Worm (Caenorhabditis elegans): ENCODE data around the gene mac-1.

Gene mac-1

DNA sequence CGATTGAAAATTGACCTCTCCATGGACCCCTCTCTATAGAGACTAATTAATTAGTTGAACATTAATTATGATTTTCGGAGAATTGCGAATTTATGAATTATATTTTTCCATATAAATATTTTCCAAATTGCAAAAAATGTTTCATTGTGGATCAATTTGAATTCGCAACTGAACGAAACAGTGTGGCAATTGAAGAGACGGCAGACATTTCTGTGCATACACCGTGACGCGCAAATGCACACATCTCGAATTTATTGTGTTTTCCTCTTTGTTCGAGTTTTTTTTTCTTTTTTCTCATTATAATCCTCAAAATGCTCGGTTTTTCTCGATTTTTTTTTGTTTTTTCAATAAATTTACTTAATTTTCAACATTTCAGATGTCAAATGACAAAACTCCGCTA, 48.5 kb upstream of the mac-1 start, which contains the start of gene Y48C3A.20 (continued):
- TF ChIP-seq saeg-2 (GFP tag; IDR thresholded peaks at IDR 0.05) (no peak), lin-1 (GFP tag; IDR thresholded peaks at IDR 0.05) (no peak), nhr-25 (tag; optimal IDR thresholded peaks at IDR 0.05; ENCODE audit: borderline replicate concordance, insufficient read depth) (no peak)

DNA sequence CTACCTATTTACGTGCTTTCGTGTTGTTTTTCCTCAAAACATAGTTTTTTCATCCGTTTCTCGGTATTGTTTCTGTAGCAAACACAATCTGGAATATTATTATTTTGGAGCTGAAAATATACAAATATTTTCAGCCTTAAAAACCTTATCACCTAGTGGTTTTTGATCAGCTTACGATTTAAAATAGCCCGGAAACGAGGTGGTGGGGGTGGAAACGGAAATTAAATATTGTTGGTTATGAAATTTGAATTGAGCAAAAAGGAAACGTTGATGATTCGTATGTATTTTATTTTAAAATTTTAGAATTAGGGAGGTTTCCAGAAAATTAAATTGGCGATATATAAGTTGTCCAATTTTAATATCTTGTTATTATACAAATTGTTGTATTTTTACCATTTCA, 47.1 kb upstream of the mac-1 start:
- TF ChIP-seq unc-62 (GFP tag; optimal IDR thresholded peaks at IDR 0.05 in 1 of 2) = peak in 1 of 2 experiments; percentile 91
- no peak for TF ChIP-seq unc-62 (tag; optimal IDR thresholded peaks at IDR 0.05)
- no peak for TF ChIP-seq nhr-48 (tag; optimal IDR thresholded peaks at IDR 0.05)

DNA sequence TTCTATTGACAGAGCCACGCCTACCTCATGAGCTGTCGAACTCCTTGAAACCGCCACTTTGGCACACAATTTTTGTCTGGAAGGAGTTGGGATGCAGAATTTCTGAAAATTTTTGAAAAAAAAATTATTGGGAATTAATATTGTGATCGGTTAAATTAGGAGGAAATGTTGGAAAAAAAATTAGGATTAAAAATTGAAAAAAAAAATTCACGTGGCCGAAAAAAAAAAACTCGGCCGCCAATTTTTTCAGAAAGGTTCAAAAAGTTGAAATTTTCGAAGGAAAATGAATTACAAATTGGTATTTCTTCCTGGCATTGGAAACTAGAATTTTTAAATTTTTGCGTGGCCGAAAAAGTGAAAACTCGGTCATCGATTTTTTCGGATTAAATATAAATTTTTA, 35.4 kb upstream of the mac-1 start, which contains the start of gene dmsr-3:
Gene dmsr-3 (minus strand): TSS at position 101 of the 400 bp plus-strand sequence.
- no peak for TF ChIP-seq ama-1 (optimal IDR thresholded peaks at IDR 0.05)
- no peak for TF ChIP-seq mdt-29 (GFP tag; IDR thresholded peaks at IDR 0.05)
- TF ChIP-seq lin-1 (GFP tag; IDR thresholded peaks at IDR 0.05) = no peak
- no peak for TF ChIP-seq Y5F2A.4 (GFP tag; optimal IDR thresholded peaks at IDR 0.05)
- no peak for TF ChIP-seq cey-2 (tag; optimal IDR thresholded peaks at IDR 0.05; ENCODE audit: borderline replicate concordance, insufficient read depth)
- TF ChIP-seq F37D6.2 (tag; optimal IDR thresholded peaks at IDR 0.05) = no peak
- no peak for TF ChIP-seq set-16 (GFP tag; IDR thresholded peaks at IDR 0.05)
- TF ChIP-seq ztf-7 (tag; optimal IDR thresholded peaks at IDR 0.05) = no peak
- TF ChIP-seq mxl-3 (GFP tag; optimal IDR thresholded peaks at IDR 0.05) = no peak
- TF ChIP-seq F44E2.7 (GFP tag; IDR thresholded peaks at IDR 0.05) = no peak
- no peak for TF ChIP-seq zag-1 (tag; optimal IDR thresholded peaks at IDR 0.05)

DNA sequence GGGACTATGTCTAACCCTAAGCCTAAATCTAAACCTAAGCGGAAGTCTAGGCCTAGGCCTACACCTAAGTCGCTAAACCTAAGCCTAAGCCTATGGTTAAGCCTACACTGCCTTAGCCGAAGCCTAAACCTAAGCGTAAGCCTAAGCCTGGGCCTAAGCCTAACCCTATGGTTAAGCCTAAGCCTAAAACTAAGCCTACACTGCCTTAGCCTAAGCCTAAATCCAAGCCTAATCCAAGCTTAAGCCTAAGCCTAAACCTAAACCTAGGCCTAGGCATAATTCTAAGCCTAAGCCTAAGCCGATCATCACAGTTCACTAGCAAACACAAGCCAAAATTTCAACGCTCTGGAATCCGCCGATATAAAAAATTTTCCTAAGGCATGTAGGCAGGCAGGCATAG, 20.6 kb upstream of the mac-1 start:
- TF ChIP-seq F26F4.8 (GFP tag; conservative IDR thresholded peaks at IDR 0.05) (no peak), ceh-62 (tag; optimal IDR thresholded peaks at IDR 0.05) (no peak), mdt-29 (GFP tag; IDR thresholded peaks at IDR 0.05) (no peak), lir-3 (tag; optimal IDR thresholded peaks at IDR 0.05) (no peak), lin-13 (GFP tag; optimal IDR thresholded peaks at IDR 0.05) (no peak), dve-1 (tag; optimal IDR thresholded peaks at IDR 0.05; ENCODE audit: insufficient read depth) (no peak), zip-11 (GFP tag; IDR thresholded peaks at IDR 0.05) (no peak), duxl-1 (tag; optimal IDR thresholded peaks at IDR 0.05; ENCODE audit: poor library complexity) (no peak), hmg-1.1 (GFP tag; IDR thresholded peaks at IDR 0.05) (no peak), sdz-12 (GFP tag; optimal IDR thresholded peaks at IDR 0.05) (no peak)

DNA sequence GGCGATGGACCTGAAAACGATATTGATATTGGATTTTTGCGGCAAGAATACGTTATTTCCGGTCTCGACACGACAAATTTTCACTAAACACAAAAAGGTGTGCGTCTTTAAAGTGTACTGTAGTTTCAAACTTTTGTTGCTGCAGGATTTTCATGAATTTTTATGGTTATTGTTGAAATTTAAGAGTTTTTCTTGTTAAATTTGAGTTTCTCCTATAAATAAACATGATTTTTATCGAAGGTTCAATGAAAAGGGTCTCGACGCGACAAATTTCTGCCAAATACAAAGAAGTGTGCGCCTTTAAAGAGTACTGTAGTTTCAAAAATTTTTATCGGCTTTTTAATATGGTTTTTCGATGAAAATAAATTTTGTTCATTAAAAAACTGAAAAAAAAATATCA, 19.3 kb upstream of the mac-1 start:
- TF ChIP-seq snpc-4 (tag; optimal IDR thresholded peaks at IDR 0.05) (no peak), lin-1 (GFP tag; IDR thresholded peaks at IDR 0.05) (no peak), lim-7 (GFP tag; IDR thresholded peaks at IDR 0.05) (no peak), aha-1 (tag) (no peak), Y48G9A.11 (GFP tag; IDR thresholded peaks at IDR 0.05) (0 out of 2 replicates have a peak, but pooled peaks have one; percentile 7), zag-1 (tag; optimal IDR thresholded peaks at IDR 0.05) (no peak), saeg-2 (GFP tag; IDR thresholded peaks at IDR 0.05) (no peak)

DNA sequence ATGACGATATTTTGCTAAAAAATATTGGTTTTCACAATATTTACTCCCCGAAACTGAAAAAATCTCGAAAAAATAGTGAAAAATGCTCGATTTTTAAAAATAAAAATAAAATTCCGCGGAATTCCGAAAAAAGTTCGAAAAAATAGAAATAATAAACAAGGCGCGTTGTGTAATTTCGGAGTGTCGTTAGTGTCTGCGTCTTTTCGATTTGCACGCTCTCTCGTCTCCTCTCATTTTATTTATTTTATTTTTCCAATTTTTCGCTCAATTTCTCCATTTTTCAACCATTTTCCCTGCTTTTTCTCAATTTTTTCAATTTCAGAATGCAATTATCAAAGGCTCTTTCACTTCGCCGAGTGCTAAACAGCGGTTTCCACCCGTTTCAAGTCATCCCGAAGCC, 17.2 kb upstream of the mac-1 start, which contains the start of gene mrpl-20:
Gene mrpl-20 (plus strand): TSS at position 323 of the 400 bp plus-strand sequence.
- TF ChIP-seq unc-62 (GFP tag; optimal IDR thresholded peaks at IDR 0.05 in 1 of 2) = peak in 1 of 2 experiments; percentile 53
- TF ChIP-seq unc-62 (tag; optimal IDR thresholded peaks at IDR 0.05) = no peak
- TF ChIP-seq mes-2 (tag; optimal IDR thresholded peaks at IDR 0.05; ENCODE audit: poor library complexity, severe bottlenecking) = peak; percentile 42
- TF ChIP-seq set-16 (GFP tag; IDR thresholded peaks at IDR 0.05) = no peak
- TF ChIP-seq aha-1 (tag) = peak; percentile 14
- peak; percentile 1 for TF ChIP-seq hlh-30 (tag; optimal IDR thresholded peaks at IDR 0.05; ENCODE audit: insufficient read depth)
- peak; percentile 36 for TF ChIP-seq dpl-1 (GFP tag; optimal IDR thresholded peaks at IDR 0.05)
- TF ChIP-seq pha-4 (GFP tag; IDR thresholded peaks at IDR 0.05) = no peak
- TF ChIP-seq pha-4 (tag; optimal IDR thresholded peaks at IDR 0.05) = no peak
- peak; percentile 94 for TF ChIP-seq Y48G9A.11 (GFP tag; IDR thresholded peaks at IDR 0.05)
- TF ChIP-seq lsy-2 (tag; optimal IDR thresholded peaks at IDR 0.05) = peak in 1 of 2 experiments; percentile 29
